Worm (Caenorhabditis elegans): ENCODE data around the gene F52H2.1.
A peak's percentile ranks its signal among the peaks of the same experiment; 100 is the strongest.

F52H2.1 gene

ce11 chrX:2592670-2593280, 19.9 kb downstream of the F52H2.1 start:
- TF ChIP-seq lin-38 (GFP tag; IDR thresholded peaks at IDR 0.05) (no peak), daf-16 (GFP tag; optimal IDR thresholded peaks at IDR 0.05) (peak in 1 of 2 experiments; percentile 49), daf-16 (tag; optimal IDR thresholded peaks at IDR 0.05) (peak; percentile 27), hif-1 (tag; optimal IDR thresholded peaks at IDR 0.05) (peak; percentile 0 to 92), fkh-10 (GFP tag; optimal IDR thresholded peaks at IDR 0.05) (no peak), F37D6.2 (tag; optimal IDR thresholded peaks at IDR 0.05) (no peak), zfp-2 (tag; optimal IDR thresholded peaks at IDR 0.05) (no peak), attf-4 (tag; optimal IDR thresholded peaks at IDR 0.05) (no peak), jun-1 (tag; optimal IDR thresholded peaks at IDR 0.05) (no peak), ZK546.5 (tag; optimal IDR thresholded peaks at IDR 0.05) (no peak), hlh-30 (tag; optimal IDR thresholded peaks at IDR 0.05; ENCODE audit: insufficient read depth) (peak; percentile 10), dpl-1 (GFP tag; optimal IDR thresholded peaks at IDR 0.05) (no peak), tag-97 (GFP tag; IDR thresholded peaks at IDR 0.05) (no peak), ceh-20 (GFP tag; IDR thresholded peaks at IDR 0.05) (peak; percentile 94), php-3 (GFP tag; IDR thresholded peaks at IDR 0.05) (no peak), ztf-7 (tag; optimal IDR thresholded peaks at IDR 0.05) (no peak), ztf-11 (tag; optimal IDR thresholded peaks at IDR 0.05) (no peak), sdz-12 (GFP tag; optimal IDR thresholded peaks at IDR 0.05) (no peak), hlh-11 (tag; optimal IDR thresholded peaks at IDR 0.05) (peak; percentile 44), nhr-25 (tag; optimal IDR thresholded peaks at IDR 0.05; ENCODE audit: borderline replicate concordance, insufficient read depth) (peak; percentile 23), D1046.2 (GFP tag; IDR thresholded peaks at IDR 0.05) (no peak), skn-1 (tag; optimal IDR thresholded peaks at IDR 0.05) (no peak), ctbp-1 (GFP tag; IDR thresholded peaks at IDR 0.05) (no peak), nhr-76 (tag; optimal IDR thresholded peaks at IDR 0.05) (no peak), dmd-6 (GFP tag; IDR thresholded peaks at IDR 0.05) (peak; percentile 69), vab-7 (GFP tag; IDR thresholded peaks at IDR 0.05) (no peak), tra-1 (GFP tag; IDR thresholded peaks at IDR 0.05) (peak; percentile 86), fos-1 (tag; optimal IDR thresholded peaks at IDR 0.05) (no peak), mep-1 (tag; optimal IDR thresholded peaks at IDR 0.05) (peak; percentile 15), zip-2 (tag; optimal IDR thresholded peaks at IDR 0.05) (no peak), mdt-29 (GFP tag; IDR thresholded peaks at IDR 0.05) (no peak), zip-11 (GFP tag; IDR thresholded peaks at IDR 0.05) (no peak), mdl-1 (tag; optimal IDR thresholded peaks at IDR 0.05) (peak in 1 of 2 experiments; percentile 9), spr-3 (GFP tag; optimal IDR thresholded peaks at IDR 0.05) (no peak), aha-1 (tag) (peak; percentile 95), dve-1 (tag; optimal IDR thresholded peaks at IDR 0.05; ENCODE audit: insufficient read depth) (peak; percentile 1), rbr-2 (tag; optimal IDR thresholded peaks at IDR 0.05) (no peak), ama-1 (optimal IDR thresholded peaks at IDR 0.05) (peak; percentile 10), nhr-28 (tag; optimal IDR thresholded peaks at IDR 0.05) (peak; percentile 98), cey-2 (tag; optimal IDR thresholded peaks at IDR 0.05; ENCODE audit: borderline replicate concordance, insufficient read depth) (peak; percentile 55)

ce11 chrX:2593703-2594102, 20.8 kb downstream of the F52H2.1 start, which contains the start of the genes nhr-40 and T03G6.7:
Gene nhr-40, plus strand, starts transcription at chrX:2594003.
Gene T03G6.7, plus strand, starts transcription at chrX:2594039.
- TF ChIP-seq cey-2 (tag; optimal IDR thresholded peaks at IDR 0.05; ENCODE audit: borderline replicate concordance, insufficient read depth) = no peak
- TF ChIP-seq aha-1 (tag) = peak; percentile 64
